Fruit fly (Drosophila melanogaster) whole organism, embryonic: ENCODE measurements around the gene lwr.

Experiments
- Atf-2 ChIP-seq: fragments of 200-800 bp; sonication (Bioruptor generic); optimal IDR thresholded peaks from 2 replicates; lab custom pipeline; 2016; ENCODE audit warnings: missing biosample characterization, missing genetic modification characterization
- Bgb ChIP-seq: fragments of 200-800 bp; sonication (Bioruptor generic); IDR thresholded peaks from 2 replicates; pipeline ENCODE4 v1.3.6; 2022; ENCODE audit warnings: missing biosample characterization, missing genetic modification characterization; ENCODE audit not compliant: partially characterized antibody
- CG10431 ChIP-seq: fragments of 200-800 bp; sonication (Bioruptor generic); optimal IDR thresholded peaks from 3 replicates; lab custom pipeline; 2018; ENCODE audit warnings: missing biosample characterization, mild to moderate bottlenecking, missing genetic modification characterization
- CG10543 ChIP-seq: fragments of 200-800 bp; sonication (Bioruptor generic); optimal IDR thresholded peaks from 3 replicates; lab custom pipeline; 2017; ENCODE audit warnings: missing biosample characterization, mild to moderate bottlenecking, missing genetic modification characterization, moderate library complexity
- CG11560 ChIP-seq: fragments of 200-800 bp; sonication (Bioruptor generic); IDR thresholded peaks from 3 replicates; pipeline ENCODE4 v1.3.6; 2022; ENCODE audit warnings: missing biosample characterization, missing genetic modification characterization
- CG13424 ChIP-seq: fragments of 200-800 bp; sonication (Bioruptor generic); optimal IDR thresholded peaks from 2 replicates; lab custom pipeline; 2019; ENCODE audit warnings: missing biosample characterization, mild to moderate bottlenecking, missing genetic modification characterization, moderate library complexity
- CG14014 ChIP-seq: fragments of 200-800 bp; sonication (Bioruptor generic); IDR thresholded peaks from 2 replicates; pipeline ENCODE4 v1.3.6; 2022; ENCODE audit warnings: missing biosample characterization, missing genetic modification characterization
- CG14860 ChIP-seq: fragments of 200-800 bp; sonication (Bioruptor generic); IDR thresholded peaks from 3 replicates; pipeline ENCODE4 v1.3.6; 2022; ENCODE audit warnings: missing biosample characterization, missing genetic modification characterization; ENCODE audit not compliant: partially characterized antibody
- CG15514 ChIP-seq: fragments of 200-800 bp; sonication (Bioruptor generic); optimal IDR thresholded peaks from 3 replicates; lab custom pipeline; 2017; ENCODE audit warnings: missing biosample characterization, missing genetic modification characterization, mild to moderate bottlenecking, moderate library complexity, missing genetic modification reagents
- CG17328 ChIP-seq: fragments of 200-800 bp; sonication (Bioruptor generic); IDR thresholded peaks from 2 replicates; pipeline ENCODE4 v1.3.6; 2022; ENCODE audit warnings: missing biosample characterization, missing genetic modification characterization
- CG2202 ChIP-seq: fragments of 200-800 bp; sonication (Bioruptor generic); optimal IDR thresholded peaks from 2 replicates; lab custom pipeline; 2018; ENCODE audit warnings: missing biosample characterization, mild to moderate bottlenecking, missing genetic modification characterization
- CG30431 ChIP-seq: fragments of 200-800 bp; sonication (Bioruptor generic); optimal IDR thresholded peaks from 2 replicates; lab custom pipeline; 2017; ENCODE audit warnings: missing biosample characterization, missing genetic modification characterization
- CG3281 ChIP-seq: fragments of 200-800 bp; sonication (Bioruptor generic); optimal IDR thresholded peaks from 3 replicates; lab custom pipeline; 2017; ENCODE audit warnings: missing biosample characterization, mild to moderate bottlenecking, missing genetic modification characterization
- CG33213 ChIP-seq: fragments of 200-800 bp; sonication (Bioruptor generic); optimal IDR thresholded peaks from 3 replicates; lab custom pipeline; 2016; ENCODE audit warnings: missing biosample characterization, missing genetic modification characterization
- CG4328 ChIP-seq: fragments of 200-800 bp; sonication (Bioruptor generic); optimal IDR thresholded peaks from 3 replicates; lab custom pipeline; 2017; ENCODE audit warnings: missing biosample characterization, missing genetic modification reagents, missing genetic modification characterization
- CG4707 ChIP-seq: fragments of 200-800 bp; sonication (Bioruptor generic); optimal IDR thresholded peaks from 2 replicates; lab custom pipeline; 2018; ENCODE audit warnings: missing biosample characterization, mild to moderate bottlenecking, missing genetic modification characterization, moderate library complexity
- CG4854 ChIP-seq: fragments of 200-800 bp; sonication (Bioruptor generic); optimal IDR thresholded peaks from 2 replicates; lab custom pipeline; 2016; ENCODE audit warnings: missing biosample characterization, missing genetic modification characterization, inconsistent platforms
- CG5245 ChIP-seq: fragments of 200-800 bp; sonication (Bioruptor generic); optimal IDR thresholded peaks from 3 replicates; lab custom pipeline; 2016; ENCODE audit warnings: missing biosample characterization, missing genetic modification characterization
- CG6765 ChIP-seq: fragments of 200-800 bp; sonication (Bioruptor generic); optimal IDR thresholded peaks from 3 replicates; lab custom pipeline; 2017; ENCODE audit warnings: missing biosample characterization, mild to moderate bottlenecking, missing genetic modification characterization
- CG7271 ChIP-seq: fragments of 200-800 bp; sonication (Bioruptor generic); optimal IDR thresholded peaks from 2 replicates; lab custom pipeline; 2018; ENCODE audit warnings: missing biosample characterization, mild to moderate bottlenecking, missing genetic modification characterization, moderate library complexity
- CG7357 ChIP-seq: fragments of 200-800 bp; sonication (Bioruptor generic); IDR thresholded peaks from 3 replicates; pipeline ENCODE4 v1.3.6; 2022; ENCODE audit warnings: missing biosample characterization, missing genetic modification characterization
- CG7745 ChIP-seq: fragments of 200-800 bp; sonication (Bioruptor generic); optimal IDR thresholded peaks from 2 replicates; lab custom pipeline; 2018; ENCODE audit warnings: missing biosample characterization, mild to moderate bottlenecking, missing genetic modification characterization, moderate library complexity
- CG9215 ChIP-seq: fragments of 200-800 bp; sonication (Bioruptor generic); IDR thresholded peaks from 2 replicates; pipeline ENCODE4 v1.3.6; 2022; ENCODE audit warnings: missing biosample characterization, missing genetic modification characterization
- CG9727 ChIP-seq: fragments of 200-800 bp; sonication (Bioruptor generic); optimal IDR thresholded peaks from 3 replicates; lab custom pipeline; 2017; ENCODE audit warnings: missing biosample characterization, mild to moderate bottlenecking, missing genetic modification characterization
- CG9876 ChIP-seq: fragments of 200-800 bp; sonication (Bioruptor generic); optimal IDR thresholded peaks from 2 replicates; lab custom pipeline; 2016; ENCODE audit warnings: missing biosample characterization, missing genetic modification characterization
- CHES-1-like ChIP-seq: fragments of 200-800 bp; sonication (Bioruptor generic); optimal IDR thresholded peaks from 2 replicates; lab custom pipeline; 2016; ENCODE audit warnings: missing biosample characterization, missing genetic modification characterization
- Doc2 ChIP-seq: fragments of 200-800 bp; sonication (Bioruptor generic); IDR thresholded peaks from 2 replicates; pipeline ENCODE4 v1.3.6; 2022; ENCODE audit warnings: missing biosample characterization, missing genetic modification characterization
- Doc3 ChIP-seq: fragments of 200-800 bp; sonication (Bioruptor generic); IDR thresholded peaks from 3 replicates; pipeline ENCODE4 v1.3.6; 2022; ENCODE audit warnings: missing biosample characterization, missing genetic modification characterization; ENCODE audit not compliant: partially characterized antibody
- HLH54F ChIP-seq: fragments of 200-800 bp; sonication (Bioruptor generic); optimal IDR thresholded peaks from 3 replicates; lab custom pipeline; 2016; ENCODE audit warnings: missing biosample characterization, missing genetic modification characterization
- Mad ChIP-seq: fragments of 200-800 bp; sonication (Bioruptor generic); optimal IDR thresholded peaks from 2 replicates; lab custom pipeline; 2016; ENCODE audit warnings: missing biosample characterization, missing genetic modification characterization
- Meics ChIP-seq: fragments of 200-800 bp; sonication (Bioruptor generic); optimal IDR thresholded peaks from 2 replicates; lab custom pipeline; 2017; ENCODE audit warnings: missing biosample characterization, mild to moderate bottlenecking, missing genetic modification characterization
- Myb ChIP-seq: fragments of 200-800 bp; sonication (Bioruptor generic); optimal IDR thresholded peaks from 2 replicates; lab custom pipeline; 2016; ENCODE audit warnings: missing biosample characterization, missing genetic modification characterization
- NK7.1 ChIP-seq: fragments of 200-800 bp; sonication (Bioruptor generic); optimal IDR thresholded peaks from 3 replicates; lab custom pipeline; 2016; ENCODE audit warnings: missing biosample characterization, missing genetic modification characterization
- Opbp ChIP-seq: fragments of 200-800 bp; sonication (Bioruptor generic); IDR thresholded peaks from 3 replicates; pipeline ENCODE4 v1.3.6; 2022; ENCODE audit warnings: missing biosample characterization, missing genetic modification characterization; ENCODE audit not compliant: partially characterized antibody
- Stat92E ChIP-seq, 3 experiments: fragments of >200 bp in 2 of 3; fragments of 200-800 bp in 1 of 3; sonication (Bioruptor generic) in 1 of 3; optimal IDR thresholded peaks; 2 replicates each; lab custom pipeline; 2017 to 2019; ENCODE audit warnings: missing biosample characterization in 3 of 3, missing genetic modification characterization in 3 of 3, mild to moderate bottlenecking in 1 of 3, moderate library complexity in 1 of 3
- ara ChIP-seq: fragments of 200-800 bp; sonication (Bioruptor generic); IDR thresholded peaks from 2 replicates; pipeline ENCODE4 v1.3.6; 2022; ENCODE audit warnings: missing biosample characterization, missing genetic modification characterization
- br ChIP-seq: fragments of >200 bp; optimal IDR thresholded peaks from 2 replicates; lab custom pipeline; 2017
- cg ChIP-seq: fragments of 200-800 bp; sonication (Bioruptor generic); optimal IDR thresholded peaks from 3 replicates; lab custom pipeline; 2019; ENCODE audit warnings: missing biosample characterization, mild to moderate bottlenecking, missing genetic modification characterization, moderate library complexity
- ci ChIP-seq: fragments of 200-800 bp; sonication (Bioruptor generic); IDR thresholded peaks from 3 replicates; pipeline ENCODE4 v1.3.6; 2022; ENCODE audit warnings: missing biosample characterization, missing genetic modification characterization
- corto ChIP-seq: fragments of 200-800 bp; sonication (Bioruptor generic); optimal IDR thresholded peaks from 2 replicates; lab custom pipeline; 2016; ENCODE audit warnings: missing biosample characterization, mild to moderate bottlenecking, missing genetic modification characterization, moderate library complexity
- fru ChIP-seq: fragments of >200 bp; optimal IDR thresholded peaks from 2 replicates; lab custom pipeline; 2017
- fu2 ChIP-seq: fragments of 200-800 bp; sonication (Bioruptor generic); optimal IDR thresholded peaks from 2 replicates; lab custom pipeline; 2016; ENCODE audit warnings: missing biosample characterization, missing genetic modification characterization
- gro ChIP-seq: fragments of 200-800 bp; sonication (Bioruptor generic); optimal IDR thresholded peaks from 2 replicates; lab custom pipeline; 2016; ENCODE audit warnings: missing biosample characterization, missing genetic modification characterization
- inv ChIP-seq: fragments of 200-800 bp; sonication (Bioruptor generic); IDR thresholded peaks from 2 replicates; pipeline ENCODE4 v1.3.6; 2022; ENCODE audit warnings: missing biosample characterization, missing genetic modification characterization; ENCODE audit not compliant: partially characterized antibody
- jumu ChIP-seq: fragments of 200-800 bp; sonication (Bioruptor generic); optimal IDR thresholded peaks from 3 replicates; lab custom pipeline; 2016; ENCODE audit warnings: missing biosample characterization, missing genetic modification characterization
- klu ChIP-seq: fragments of 200-800 bp; sonication (Bioruptor generic); IDR thresholded peaks from 2 replicates; pipeline ENCODE4 v1.3.6; 2022; ENCODE audit warnings: missing biosample characterization, missing genetic modification characterization
- luna ChIP-seq: fragments of 200-800 bp; sonication (Bioruptor generic); optimal IDR thresholded peaks from 2 replicates; lab custom pipeline; 2016; ENCODE audit warnings: missing biosample characterization, missing genetic modification characterization
- pnt ChIP-seq: fragments of 200-800 bp; sonication (Bioruptor generic); optimal IDR thresholded peaks from 3 replicates; lab custom pipeline; 2016; ENCODE audit warnings: missing biosample characterization, missing genetic modification characterization
- tup ChIP-seq: fragments of 200-800 bp; sonication (Bioruptor generic); optimal IDR thresholded peaks from 2 replicates; lab custom pipeline; 2016; ENCODE audit warnings: missing biosample characterization, mild to moderate bottlenecking, missing genetic modification characterization, moderate library complexity
- tx ChIP-seq: fragments of 200-800 bp; sonication (Bioruptor generic); optimal IDR thresholded peaks from 2 replicates; lab custom pipeline; 2016; ENCODE audit warnings: missing biosample characterization, missing genetic modification characterization
- zen ChIP-seq: fragments of 200-800 bp; sonication (Bioruptor generic); optimal IDR thresholded peaks from 3 replicates; lab custom pipeline; 2018; ENCODE audit warnings: missing biosample characterization, mild to moderate bottlenecking, missing genetic modification characterization, moderate library complexity

Gene lwr

dm6 chr2L:542338-542967, at the start of gene lwr (continued):
- TF ChIP-seq Opbp, result peak; percentile 64; the same call in 1 of the 3 replicates
- no peak for TF ChIP-seq CG9727 (GFP tag; lab: Kevin White, UChicago)
- peak; percentile 71 for TF ChIP-seq cg (GFP tag; lab: Kevin White, UChicago)
- TF ChIP-seq CG4854 (GFP tag; lab: Kevin White, UChicago), result no peak
- TF ChIP-seq inv (GFP tag; lab: Robert Waterston, UW), result peak; percentile 40; the same call in 1 of the 2 replicates
- no peak for TF ChIP-seq CG5245
- peak; percentile 55; the same call in 1 of the 2 replicates for TF ChIP-seq Bgb
- TF ChIP-seq CG15514, result no peak
- no peak for TF ChIP-seq tx
- TF ChIP-seq fu2, result no peak
- no peak for TF ChIP-seq klu (GFP tag; lab: Robert Waterston, UW)
- TF ChIP-seq CHES-1-like (GFP tag; lab: Kevin White, UChicago), result peak; percentile 18
- no peak for TF ChIP-seq ara
- no peak for TF ChIP-seq CG3281
- no peak for TF ChIP-seq NK7.1
- TF ChIP-seq CG6765 (GFP tag; lab: Kevin White, UChicago), result no peak
- TF ChIP-seq CG10543 (GFP tag; lab: Kevin White, UChicago), result no peak
- no peak for TF ChIP-seq corto (GFP tag; lab: Kevin White, UChicago)
- no peak for TF ChIP-seq br (lab: Kevin White, UChicago)
- TF ChIP-seq ci, result no peak
- no peak for TF ChIP-seq tup (GFP tag; lab: Kevin White, UChicago)
- no peak for TF ChIP-seq CG13424 (tag; lab: Kevin White, UChicago)
- TF ChIP-seq Doc3 (GFP tag; lab: Robert Waterston, UW), result peak; percentile 64
- no peak for TF ChIP-seq zen (tag; lab: Kevin White, UChicago)
- no peak; the same call in 2 of the 3 replicates for TF ChIP-seq CG14860 (GFP tag; lab: Robert Waterston, UW)
- TF ChIP-seq CG4707 (GFP tag; lab: Kevin White, UChicago), result no peak
- TF ChIP-seq Stat92E (GFP tag; optimal IDR thresholded peaks at IDR 0.05; lab: Kevin White, UChicago), result peak in 1 of 3 experiments; percentile 32
- TF ChIP-seq jumu (GFP tag; lab: Kevin White, UChicago), result no peak
- peak; percentile 73 for TF ChIP-seq Myb (GFP tag; lab: Kevin White, UChicago)
- peak; percentile 2 for TF ChIP-seq CG33213 (GFP tag; lab: Kevin White, UChicago)
- no peak for TF ChIP-seq CG7271 (tag; lab: Kevin White, UChicago)
- TF ChIP-seq CG30431, result no peak
- TF ChIP-seq HLH54F, result no peak
- no peak for TF ChIP-seq Mad
- TF ChIP-seq fru (lab: Kevin White, UChicago), result no peak
- TF ChIP-seq CG7745 (tag; lab: Kevin White, UChicago), result no peak
- no peak for TF ChIP-seq CG17328 (GFP tag; lab: Robert Waterston, UW)
- TF ChIP-seq CG9876 (GFP tag; lab: Kevin White, UChicago), result no peak
- no peak for TF ChIP-seq CG10431 (GFP tag; lab: Kevin White, UChicago)
- TF ChIP-seq luna, result no peak
- TF ChIP-seq Meics (GFP tag; lab: Kevin White, UChicago), result no peak
- no peak for TF ChIP-seq CG4328 (GFP tag; lab: Kevin White, UChicago)
- TF ChIP-seq pnt (GFP tag; lab: Kevin White, UChicago), result no peak
- no peak for TF ChIP-seq CG2202
- no peak for TF ChIP-seq Atf-2
- TF ChIP-seq Doc2, result no peak
- no peak for TF ChIP-seq CG7357 (GFP tag; lab: Robert Waterston, UW)
- no peak for TF ChIP-seq CG11560 (tag; lab: Robert Waterston, UW)
- TF ChIP-seq gro (GFP tag; lab: Kevin White, UChicago), result no peak
- TF ChIP-seq CG14014 (GFP tag; lab: Robert Waterston, UW), result no peak
- no peak for TF ChIP-seq CG9215
